Fruit fly (Drosophila melanogaster): ENCODE results near the gene mRpL22.

Gene mRpL22

dm6 chrX:16761531-16761930 is 22.2 kb upstream of the mRpL22 start:
- no peak for TF ChIP-seq CG17801 (GFP tag; optimal IDR thresholded peaks at IDR 0.05; ENCODE audit: partially characterized antibody)

dm6 chrX:16764955-16765354 is 18.8 kb upstream of the mRpL22 start:
- TF ChIP-seq CG17801 (GFP tag; optimal IDR thresholded peaks at IDR 0.05; ENCODE audit: partially characterized antibody), result no peak

dm6 chrX:16765809-16766208 is 17.9 kb upstream of the mRpL22 start:
- TF ChIP-seq CG17801 (GFP tag; optimal IDR thresholded peaks at IDR 0.05; ENCODE audit: partially characterized antibody), result no peak

dm6 chrX:16766868-16767431 is 16.8 kb upstream of the mRpL22 start:
- no peak for TF ChIP-seq CG17801 (GFP tag; optimal IDR thresholded peaks at IDR 0.05; ENCODE audit: partially characterized antibody)

dm6 chrX:16768770-16769169 is 15.0 kb upstream of the mRpL22 start:
- no peak for TF ChIP-seq CG17801 (GFP tag; optimal IDR thresholded peaks at IDR 0.05; ENCODE audit: partially characterized antibody)

- no peak for TF ChIP-seq CG17801 (GFP tag; optimal IDR thresholded peaks at IDR 0.05; ENCODE audit: partially characterized antibody)
These were observed 10.6 kb upstream of the mRpL22 start for dm6 chrX:16772882-16773827.

dm6 chrX:16774201-16775061 is 9.3 kb upstream of the mRpL22 start:
- TF ChIP-seq CG17801 (GFP tag; optimal IDR thresholded peaks at IDR 0.05; ENCODE audit: partially characterized antibody), result no peak

- no peak for TF ChIP-seq CG17801 (GFP tag; optimal IDR thresholded peaks at IDR 0.05; ENCODE audit: partially characterized antibody)
These were observed 8.7 kb upstream of the mRpL22 start for dm6 chrX:16775083-16775482.

dm6 chrX:16778138-16778672 is 5.5 kb upstream of the mRpL22 start:
- TF ChIP-seq CG17801 (GFP tag; optimal IDR thresholded peaks at IDR 0.05; ENCODE audit: partially characterized antibody), result no peak

- peak; percentile 75 for TF ChIP-seq CG17801 (GFP tag; optimal IDR thresholded peaks at IDR 0.05; ENCODE audit: partially characterized antibody)
These were observed 3.5 kb upstream of the mRpL22 start for dm6 chrX:16780244-16780643.

- no peak for TF ChIP-seq CG17801 (GFP tag; optimal IDR thresholded peaks at IDR 0.05; ENCODE audit: partially characterized antibody)
These were observed 2.7 kb upstream of the mRpL22 start for dm6 chrX:16781055-16781454.

dm6 chrX:16782175-16782916 is 1.4 kb upstream of the mRpL22 start:
- no peak for TF ChIP-seq CG17801 (GFP tag; optimal IDR thresholded peaks at IDR 0.05; ENCODE audit: partially characterized antibody)

- no peak for TF ChIP-seq CG17801 (GFP tag; optimal IDR thresholded peaks at IDR 0.05; ENCODE audit: partially characterized antibody)
These were observed 505 bp upstream of the mRpL22 start, which contains the start of gene if for dm6 chrX:16783141-16783715. if (minus strand) TSS chrX:16783434.

- no peak for TF ChIP-seq CG17801 (GFP tag; optimal IDR thresholded peaks at IDR 0.05; ENCODE audit: partially characterized antibody)
These were observed 3.2 kb downstream of the mRpL22 start, which contains the start of the genes CG9609 and Sap30 for dm6 chrX:16786860-16787415. CG9609 (minus strand) TSS chrX:16787008. Sap30 (plus strand) TSS chrX:16787283.

Data from ovary, adult (tissue).